Fruit fly (Drosophila melanogaster): ENCODE data around the gene side-VII.

DNA sequence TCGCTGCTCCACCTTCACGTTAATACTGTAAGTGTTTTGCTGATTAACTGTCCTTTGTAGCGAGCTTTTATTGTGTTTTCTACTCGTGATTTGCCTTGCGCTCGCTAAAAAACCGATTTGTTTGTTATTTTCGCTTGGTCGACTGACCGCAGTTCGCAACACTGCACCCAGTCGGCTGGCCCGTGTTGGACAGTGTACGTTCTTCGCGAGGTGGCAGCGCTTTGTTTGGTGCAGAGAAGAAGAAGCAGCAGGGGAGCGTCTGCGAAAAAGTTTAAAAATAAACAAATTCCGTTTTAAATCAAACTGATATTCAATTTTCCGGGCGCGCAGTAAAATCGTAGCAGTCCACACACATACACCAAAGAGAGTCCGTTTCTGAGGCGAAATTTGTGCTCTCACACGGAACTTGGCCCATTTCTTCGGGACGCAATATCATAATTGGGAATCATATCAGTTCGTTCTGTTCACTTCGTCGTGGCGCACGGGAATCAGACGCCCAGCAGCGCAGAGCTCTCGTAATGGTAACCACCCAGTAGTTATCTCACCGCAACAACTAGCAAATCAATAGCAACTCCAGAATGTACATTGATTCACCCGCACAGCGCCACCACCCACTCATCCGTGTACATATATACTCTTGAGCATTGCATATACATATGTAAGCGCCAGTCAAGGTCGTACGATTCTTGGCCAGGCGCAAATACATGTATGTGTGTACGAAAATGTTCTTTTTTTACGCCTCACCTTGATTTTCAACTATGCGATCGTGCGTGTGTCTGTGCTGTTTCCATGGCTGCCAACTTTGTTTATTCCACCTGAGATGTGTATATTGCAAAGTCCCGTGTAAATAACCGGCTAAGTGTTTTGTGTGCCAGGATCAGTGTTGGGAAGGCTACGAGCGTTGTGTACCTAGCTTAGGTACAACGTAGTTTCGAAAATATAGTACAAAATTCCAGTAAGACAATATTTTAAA, 28.1 kb upstream of the side-VII start, which contains the start of gene Naa80:
- peak; percentile 79 for TF ChIP-seq EcR (GFP tag; optimal IDR thresholded peaks at IDR 0.05)
- peak; percentile 37; the same call in 1 of the 3 replicates for TF ChIP-seq CG4496 (GFP tag; IDR thresholded peaks at IDR 0.05)
- peak; percentile 41 for TF ChIP-seq CG15710 (tag; optimal IDR thresholded peaks at IDR 0.05)
- TF ChIP-seq CG34367 (tag; optimal IDR thresholded peaks at IDR 0.05), result peak; percentile 57
- peak; percentile 48; the same call in 1 of the 2 replicates for TF ChIP-seq rn (GFP tag; IDR thresholded peaks at IDR 0.05)

All from whole organism, pupa.